Fruit fly (Drosophila melanogaster) whole organism, embryonic: Measurements from ENCODE around the gene pont.

Experiments
- CG10565 ChIP-seq: fragments of 200-800 bp; sonication (Bioruptor generic); optimal IDR thresholded peaks from 3 replicates; lab custom pipeline; 2016; ENCODE audit warnings: missing biosample characterization, mild to moderate bottlenecking, missing genetic modification characterization
- CG10979 ChIP-seq: fragments of 200-800 bp; sonication (Bioruptor generic); optimal IDR thresholded peaks from 2 replicates; lab custom pipeline; 2018; ENCODE audit warnings: missing biosample characterization, mild to moderate bottlenecking, missing genetic modification characterization, moderate library complexity
- CG11504 ChIP-seq: fragments of 200-800 bp; sonication (Bioruptor generic); optimal IDR thresholded peaks from 3 replicates; lab custom pipeline; 2019; ENCODE audit warnings: missing biosample characterization, mild to moderate bottlenecking, missing genetic modification characterization, moderate library complexity
- CG12391 ChIP-seq: fragments of 200-800 bp; sonication (Bioruptor generic); optimal IDR thresholded peaks from 3 replicates; lab custom pipeline; 2018; ENCODE audit warnings: missing biosample characterization, mild to moderate bottlenecking, missing genetic modification characterization, moderate library complexity
- CG12659 ChIP-seq: fragments of 200-800 bp; sonication (Bioruptor generic); optimal IDR thresholded peaks from 3 replicates; lab custom pipeline; 2017; ENCODE audit warnings: mild to moderate bottlenecking, missing biosample characterization, missing genetic modification reagents, missing genetic modification characterization
- CG12744 ChIP-seq: fragments of 200-800 bp; sonication (Bioruptor generic); optimal IDR thresholded peaks from 2 replicates; lab custom pipeline; 2016; ENCODE audit warnings: missing biosample characterization, missing genetic modification characterization
- CG13424 ChIP-seq: fragments of 200-800 bp; sonication (Bioruptor generic); optimal IDR thresholded peaks from 2 replicates; lab custom pipeline; 2019; ENCODE audit warnings: missing biosample characterization, mild to moderate bottlenecking, missing genetic modification characterization, moderate library complexity
- CG15269 ChIP-seq: fragments of 200-800 bp; sonication (Bioruptor generic); optimal IDR thresholded peaks from 2 replicates; lab custom pipeline; 2018; ENCODE audit warnings: missing biosample characterization, mild to moderate bottlenecking, missing genetic modification characterization, moderate library complexity
- CG15696 ChIP-seq: fragments of 200-800 bp; sonication (Bioruptor generic); optimal IDR thresholded peaks from 2 replicates; lab custom pipeline; 2019; ENCODE audit warnings: missing biosample characterization, mild to moderate bottlenecking, missing genetic modification characterization, moderate library complexity
- CG17359 ChIP-seq: fragments of 200-800 bp; sonication (Bioruptor generic); optimal IDR thresholded peaks from 3 replicates; lab custom pipeline; 2018; ENCODE audit warnings: missing biosample characterization, mild to moderate bottlenecking, missing genetic modification characterization, moderate library complexity
- CG17385 ChIP-seq: fragments of 200-800 bp; sonication (Bioruptor generic); optimal IDR thresholded peaks from 3 replicates; lab custom pipeline; 2018; ENCODE audit warnings: missing biosample characterization, mild to moderate bottlenecking, missing genetic modification characterization
- CG18764 ChIP-seq: fragments of 200-800 bp; sonication (Bioruptor generic); optimal IDR thresholded peaks from 3 replicates; lab custom pipeline; 2016; ENCODE audit warnings: missing biosample characterization, missing genetic modification characterization
- CG2712 ChIP-seq: fragments of 200-800 bp; optimal IDR thresholded peaks from 3 replicates; lab custom pipeline; 2019; ENCODE audit warnings: missing biosample characterization, mild to moderate bottlenecking, missing genetic modification characterization, moderate library complexity
- CG32772 ChIP-seq: fragments of 200-800 bp; sonication (Bioruptor generic); IDR thresholded peaks from 2 replicates; pipeline ENCODE4 v1.3.6; 2022; ENCODE audit warnings: missing biosample characterization, missing genetic modification characterization
- CG34422 ChIP-seq: fragments of 200-800 bp; sonication (Bioruptor generic); IDR thresholded peaks from 3 replicates; pipeline ENCODE4 v1.3.6; 2022; ENCODE audit warnings: missing biosample characterization, missing genetic modification characterization
- CG7357 ChIP-seq: fragments of 200-800 bp; sonication (Bioruptor generic); IDR thresholded peaks from 3 replicates; pipeline ENCODE4 v1.3.6; 2022; ENCODE audit warnings: missing biosample characterization, missing genetic modification characterization
- CG7839 ChIP-seq: fragments of 200-800 bp; sonication (Bioruptor generic); optimal IDR thresholded peaks from 3 replicates; lab custom pipeline; 2018; ENCODE audit warnings: missing biosample characterization, mild to moderate bottlenecking, missing genetic modification characterization, moderate library complexity
- CG8388 ChIP-seq: fragments of 200-800 bp; sonication (Bioruptor generic); optimal IDR thresholded peaks from 2 replicates; lab custom pipeline; 2019; ENCODE audit warnings: missing biosample characterization, mild to moderate bottlenecking, missing genetic modification characterization, moderate library complexity
- CG9817 ChIP-seq: fragments of 200-800 bp; sonication (Bioruptor generic); optimal IDR thresholded peaks from 2 replicates; lab custom pipeline; 2018; ENCODE audit warnings: missing biosample characterization, mild to moderate bottlenecking, missing genetic modification characterization, moderate library complexity
- CoRest ChIP-seq: fragments of 200-800 bp; sonication (Bioruptor generic); optimal IDR thresholded peaks from 3 replicates; lab custom pipeline; 2018; ENCODE audit warnings: missing biosample characterization, mild to moderate bottlenecking, missing genetic modification characterization, moderate library complexity
- D19B ChIP-seq: fragments of 200-800 bp; sonication (Bioruptor generic); optimal IDR thresholded peaks from 2 replicates; lab custom pipeline; 2017; ENCODE audit warnings: missing biosample characterization, mild to moderate bottlenecking, missing genetic modification characterization
- Doc3 ChIP-seq: fragments of 200-800 bp; sonication (Bioruptor generic); IDR thresholded peaks from 3 replicates; pipeline ENCODE4 v1.3.6; 2022; ENCODE audit warnings: missing biosample characterization, missing genetic modification characterization; ENCODE audit not compliant: partially characterized antibody
- Eip74EF ChIP-seq, 2 experiments: fragments of 200-800 bp in 1 of 2; fragments of >200 bp in 1 of 2; sonication (Bioruptor generic) in 1 of 2; optimal IDR thresholded peaks; 2 replicates each; lab custom pipeline; 2017 to 2019; ENCODE audit warnings: missing biosample characterization in 2 of 2, missing genetic modification characterization in 2 of 2, mild to moderate bottlenecking in 1 of 2, moderate library complexity in 1 of 2
- Ets65A ChIP-seq: fragments of 200-800 bp; sonication (Bioruptor generic); peaks from one replicate; lab custom pipeline; 2016; ENCODE audit warnings: missing biosample characterization, missing genetic modification characterization
- H2.0 ChIP-seq: fragments of 200-800 bp; sonication (Bioruptor generic); IDR thresholded peaks from 2 replicates; pipeline ENCODE4 v1.3.6; 2022; ENCODE audit warnings: missing biosample characterization, missing genetic modification characterization
- HLH54F ChIP-seq: fragments of 200-800 bp; sonication (Bioruptor generic); optimal IDR thresholded peaks from 3 replicates; lab custom pipeline; 2016; ENCODE audit warnings: missing biosample characterization, missing genetic modification characterization
- Hr3 ChIP-seq: fragments of 200-800 bp; sonication (Bioruptor generic); optimal IDR thresholded peaks from 3 replicates; lab custom pipeline; 2016; ENCODE audit warnings: missing biosample characterization, missing genetic modification characterization
- NFAT ChIP-seq: fragments of 200-800 bp; sonication (Bioruptor generic); IDR thresholded peaks from 2 replicates; pipeline ENCODE4 v1.3.6; 2022; ENCODE audit warnings: missing biosample characterization, missing genetic modification characterization
- Sox100B ChIP-seq: fragments of 200-800 bp; sonication (Bioruptor generic); optimal IDR thresholded peaks from 3 replicates; lab custom pipeline; 2018; ENCODE audit warnings: missing biosample characterization, mild to moderate bottlenecking, missing genetic modification characterization
- Sox102F ChIP-seq: fragments of 200-800 bp; sonication (Bioruptor generic); optimal IDR thresholded peaks from 2 replicates; lab custom pipeline; 2018; ENCODE audit warnings: missing biosample characterization, mild to moderate bottlenecking, missing genetic modification characterization, moderate library complexity
- Xbp1 ChIP-seq: fragments of 200-800 bp; sonication (Bioruptor generic); optimal IDR thresholded peaks from 3 replicates; lab custom pipeline; 2016; ENCODE audit warnings: missing biosample characterization, mild to moderate bottlenecking, missing genetic modification characterization
- bsh ChIP-seq, 2 experiments: fragments of 200-800 bp; sonication (Bioruptor generic); optimal IDR thresholded peaks; 2 replicates each; lab custom pipeline; 2017 to 2018; ENCODE audit warnings: mild to moderate bottlenecking in 2 of 2, missing biosample characterization in 2 of 2, missing genetic modification characterization in 2 of 2, moderate library complexity in 1 of 2
- btn ChIP-seq: fragments of 200-800 bp; sonication (Bioruptor generic); optimal IDR thresholded peaks from 2 replicates; lab custom pipeline; 2016; ENCODE audit warnings: missing biosample characterization, missing genetic modification characterization
- dmrt99B ChIP-seq: fragments of 200-800 bp; sonication (Bioruptor generic); optimal IDR thresholded peaks from 2 replicates; lab custom pipeline; 2018; ENCODE audit warnings: missing biosample characterization, mild to moderate bottlenecking, missing genetic modification characterization, moderate library complexity
- dysf ChIP-seq: fragments of 200-800 bp; sonication (Bioruptor generic); IDR thresholded peaks from 3 replicates; pipeline ENCODE4 v1.3.6; 2022; ENCODE audit warnings: missing biosample characterization, missing genetic modification characterization
- ems ChIP-seq: fragments of 200-800 bp; sonication (Bioruptor generic); optimal IDR thresholded peaks from 3 replicates; lab custom pipeline; 2016; ENCODE audit warnings: missing biosample characterization, missing genetic modification characterization
- ewg ChIP-seq: fragments of 200-800 bp; sonication (Bioruptor generic); optimal IDR thresholded peaks from 3 replicates; lab custom pipeline; 2017; ENCODE audit warnings: mild to moderate bottlenecking, missing biosample characterization, missing genetic modification reagents, missing genetic modification characterization
- fd3F ChIP-seq: fragments of 200-800 bp; sonication (Bioruptor generic); optimal IDR thresholded peaks from 2 replicates; lab custom pipeline; 2018; ENCODE audit warnings: missing biosample characterization, mild to moderate bottlenecking, missing genetic modification characterization, moderate library complexity
- fd96Cb ChIP-seq: fragments of 200-800 bp; sonication (Bioruptor generic); optimal IDR thresholded peaks from 2 replicates; lab custom pipeline; 2018; ENCODE audit warnings: missing biosample characterization, mild to moderate bottlenecking, missing genetic modification characterization, moderate library complexity
- grau ChIP-seq: fragments of 200-800 bp; optimal IDR thresholded peaks from 3 replicates; lab custom pipeline; 2019; ENCODE audit warnings: missing biosample characterization, mild to moderate bottlenecking, missing genetic modification characterization, moderate library complexity
- nmo ChIP-seq: fragments of 200-800 bp; sonication (Bioruptor generic); optimal IDR thresholded peaks from 2 replicates; lab custom pipeline; 2018; ENCODE audit warnings: missing biosample characterization, mild to moderate bottlenecking, missing genetic modification characterization, moderate library complexity
- pnt ChIP-seq: fragments of 200-800 bp; sonication (Bioruptor generic); optimal IDR thresholded peaks from 3 replicates; lab custom pipeline; 2016; ENCODE audit warnings: missing biosample characterization, missing genetic modification characterization
- stc ChIP-seq: fragments of 200-800 bp; sonication (Bioruptor generic); IDR thresholded peaks from 2 replicates; pipeline ENCODE4 v1.3.6; 2022; ENCODE audit warnings: missing biosample characterization, missing genetic modification characterization
- tll ChIP-seq, 2 experiments: fragments of 200-800 bp in 1 of 2; fragments of >200 bp in 1 of 2; sonication (Bioruptor generic) in 1 of 2; optimal IDR thresholded peaks; 2 replicates each; lab custom pipeline; 2017 to 2019; ENCODE audit warnings: missing biosample characterization in 2 of 2, missing genetic modification characterization in 2 of 2, mild to moderate bottlenecking in 1 of 2, moderate library complexity in 1 of 2
- unpg ChIP-seq: fragments of 200-800 bp; sonication (Bioruptor generic); optimal IDR thresholded peaks from 3 replicates; lab custom pipeline; 2018; ENCODE audit warnings: missing biosample characterization, mild to moderate bottlenecking, missing genetic modification characterization, moderate library complexity

pont gene

dm6 chr3R:10272695-10273094 is 10.8 kb downstream of the pont start (continued):
- no peak for TF ChIP-seq CG32772 (GFP tag; lab: Robert Waterston, UW)
- TF ChIP-seq dmrt99B (tag; lab: Kevin White, UChicago), result peak; percentile 52
- TF ChIP-seq NFAT (GFP tag; lab: Robert Waterston, UW), result no peak
- peak; percentile 20; the same call in 1 of the 2 replicates for TF ChIP-seq stc (GFP tag; lab: Robert Waterston, UW)
- TF ChIP-seq tll (GFP tag; optimal IDR thresholded peaks at IDR 0.05; lab: Kevin White, UChicago), result no peak

- no peak for TF ChIP-seq D19B (GFP tag; lab: Kevin White, UChicago)
- TF ChIP-seq Ets65A (GFP tag; lab: Kevin White, UChicago), result peak; percentile 92
Measured at dm6 chr3R:10274306-10274705, 12.4 kb downstream of the pont start.

dm6 chr3R:10274829-10275228 is 12.9 kb downstream of the pont start:
- TF ChIP-seq CoRest (tag; lab: Kevin White, UChicago), result peak; percentile 38
- peak; percentile 19 for TF ChIP-seq Xbp1 (GFP tag; lab: Kevin White, UChicago)
- TF ChIP-seq Eip74EF (GFP tag; optimal IDR thresholded peaks at IDR 0.05; lab: Kevin White, UChicago), result peak in 1 of 2 experiments; percentile 15
- no peak for TF ChIP-seq CG34422
- TF ChIP-seq CG7357, result 0 out of 3 replicates have a peak, but pooled peaks have one; percentile 5
- peak; percentile 9 for TF ChIP-seq fd3F (GFP tag; lab: Kevin White, UChicago)
- peak in 1 of 2 experiments; percentile 10 for TF ChIP-seq bsh (GFP tag; optimal IDR thresholded peaks at IDR 0.05; lab: Kevin White, UChicago)
- no peak for TF ChIP-seq CG9817 (tag; lab: Kevin White, UChicago)
- TF ChIP-seq Doc3, result no peak
- peak; percentile 8 for TF ChIP-seq ewg
- peak; percentile 20 for TF ChIP-seq fd96Cb (tag; lab: Kevin White, UChicago)
- no peak for TF ChIP-seq pnt (GFP tag; lab: Kevin White, UChicago)
- peak; percentile 19; the same call in 1 of the 3 replicates for TF ChIP-seq dysf (GFP tag; lab: Robert Waterston, UW)
- TF ChIP-seq nmo (GFP tag; lab: Kevin White, UChicago), result peak; percentile 46
- TF ChIP-seq CG12659 (GFP tag; lab: Kevin White, UChicago), result peak; percentile 12
- TF ChIP-seq unpg (GFP tag; lab: Kevin White, UChicago), result peak; percentile 7
- TF ChIP-seq CG17385 (GFP tag; lab: Kevin White, UChicago), result peak; percentile 29
- TF ChIP-seq CG2712 (tag; lab: Kevin White, UChicago), result peak; percentile 0
- peak; percentile 8 for TF ChIP-seq CG8388
- no peak for TF ChIP-seq CG10979 (tag; lab: Kevin White, UChicago)
- peak; percentile 7 for TF ChIP-seq CG17359
- no peak for TF ChIP-seq btn
- TF ChIP-seq CG12744 (GFP tag; lab: Kevin White, UChicago), result no peak
- peak; percentile 72 for TF ChIP-seq Sox102F (GFP tag; lab: Kevin White, UChicago)
- TF ChIP-seq Hr3 (GFP tag; lab: Kevin White, UChicago), result peak; percentile 12
- peak; percentile 10 for TF ChIP-seq dmrt99B (tag; lab: Kevin White, UChicago)
- peak; percentile 42 for TF ChIP-seq grau (tag; lab: Kevin White, UChicago)
- peak; percentile 6 for TF ChIP-seq CG11504 (tag; lab: Kevin White, UChicago)
- TF ChIP-seq CG7839, result peak; percentile 27
- peak; percentile 42 for TF ChIP-seq CG12391 (tag; lab: Kevin White, UChicago)
- TF ChIP-seq CG10565 (GFP tag; lab: Kevin White, UChicago), result no peak
- TF ChIP-seq ems (GFP tag; lab: Kevin White, UChicago), result no peak
- TF ChIP-seq CG13424 (tag; lab: Kevin White, UChicago), result peak; percentile 51
- no peak for TF ChIP-seq CG15696 (tag; lab: Kevin White, UChicago)
- TF ChIP-seq CG18764 (GFP tag; lab: Kevin White, UChicago), result no peak
- peak; percentile 4 for TF ChIP-seq Sox100B
- no peak for TF ChIP-seq H2.0
- TF ChIP-seq HLH54F (GFP tag; lab: Kevin White, UChicago), result no peak
- peak; percentile 64 for TF ChIP-seq CG15269
